Worm (Caenorhabditis elegans) whole organism, young adult: Measurements from ENCODE around the gene T21D12.14.

Source experiments
- F57C9.4 ChIP-seq: sonication (generic microtip); optimal IDR thresholded peaks from 2 replicates; lab custom pipeline; 2017; ENCODE audit warnings: mild to moderate bottlenecking, missing genetic modification characterization, missing compliant biosample characterization
- T26A5.8 ChIP-seq: sonication (generic microtip); optimal IDR thresholded peaks from 2 replicates; lab custom pipeline; 2016; ENCODE audit warnings: missing genetic modification characterization, missing compliant biosample characterization
- Y56A3A.18 ChIP-seq: fragments of 200-800 bp; sonication (Bioruptor generic); IDR thresholded peaks from 2 replicates; pipeline ENCODE4 v1.3.6; 2022; ENCODE audit warnings: missing genetic modification reagents, missing genetic modification characterization, missing compliant biosample characterization
- ama-1 ChIP-seq, 3 experiments: fragments of 150-350 bp in 1 of 3; sonication (generic microtip) in 2 of 3; optimal IDR thresholded peaks; 2 replicates each; lab custom pipeline; 2014 to 2018; ENCODE audit warnings: missing biosample characterization in 2 of 3, missing genetic modification characterization in 2 of 3, missing genetic modification reagents in 2 of 3
- gei-17 ChIP-seq: fragments of 200-800 bp; sonication (Bioruptor generic); optimal IDR thresholded peaks from 2 replicates; lab custom pipeline; 2018; ENCODE audit warnings: mild to moderate bottlenecking, missing genetic modification characterization, missing compliant biosample characterization
- let-526 ChIP-seq: fragments of 200-800 bp; sonication (Bioruptor generic); IDR thresholded peaks from 2 replicates; pipeline ENCODE4 v1.3.6; 2022; ENCODE audit warnings: missing genetic modification reagents, missing genetic modification characterization, missing compliant biosample characterization
- lin-35 ChIP-seq, 3 experiments: fragments of 150-350 bp in 2 of 3; sonication (generic microtip) in 1 of 3; optimal IDR thresholded peaks; 2 replicates each; lab custom pipeline; 2014 to 2018; ENCODE audit warnings: missing biosample characterization in 3 of 3, missing genetic modification characterization in 3 of 3, missing genetic modification reagents in 3 of 3
- nfya-2 ChIP-seq: fragments of 200-800 bp; sonication (Bioruptor generic); IDR thresholded peaks from 2 replicates; pipeline ENCODE4 v1.3.6; 2022; ENCODE audit warnings: missing genetic modification reagents, missing genetic modification characterization, missing compliant biosample characterization
- pha-4 ChIP-seq: fragments of 150-350 bp; sonication (generic microtip); optimal IDR thresholded peaks from 2 replicates; lab custom pipeline; 2014; ENCODE audit warnings: missing biosample characterization, missing genetic modification reagents, missing genetic modification characterization
- xnd-1 ChIP-seq: sonication (generic microtip); optimal IDR thresholded peaks from 2 replicates; lab custom pipeline; 2016; ENCODE audit warnings: missing genotype, missing genetic modification reagents, missing genetic modification characterization, missing compliant biosample characterization
- ztf-22 ChIP-seq: fragments of 200-800 bp; sonication (Bioruptor generic); optimal IDR thresholded peaks from 2 replicates; lab custom pipeline; 2018; ENCODE audit warnings: mild to moderate bottlenecking, missing genetic modification characterization, moderate library complexity, missing compliant biosample characterization
- ztf-6 ChIP-seq: fragments of 200-800 bp; sonication (Bioruptor generic); IDR thresholded peaks from 2 replicates; pipeline ENCODE4 v1.3.6; 2022; ENCODE audit warnings: missing genetic modification reagents, missing genetic modification characterization, missing compliant biosample characterization

ce11 chrIV:314475-314874 lies 26.5 kb upstream of the T21D12.14 start:
- TF ChIP-seq T26A5.8 (tag; lab: Kevin White, UChicago) (no peak), ztf-6 (GFP tag; lab: Robert Waterston, UW) (no peak), nfya-2 (no peak), ama-1 (optimal IDR thresholded peaks at IDR 0.05; lab: Kevin White, UChicago) (no peak), ama-1 (GFP tag; optimal IDR thresholded peaks at IDR 0.05; lab: Kevin White, UChicago) (no peak), Y56A3A.18 (no peak), pha-4 (tag; lab: Kevin White, UChicago) (no peak), F57C9.4 (tag; lab: Kevin White, UChicago) (no peak), xnd-1 (tag; lab: Kevin White, UChicago) (no peak), ztf-22 (GFP tag; lab: Kevin White, UChicago) (no peak), gei-17 (no peak), let-526 (GFP tag; lab: Robert Waterston, UW) (no peak), lin-35 (GFP tag; optimal IDR thresholded peaks at IDR 0.05; lab: Kevin White, UChicago) (no peak)
